Worm (Caenorhabditis elegans): ENCODE results near the gene somi-1.

somi-1 gene

ce11 chrV:13380178-13380577 lies 11.0 kb downstream of the somi-1 start, which contains the start of gene ifbp-1:
ifbp-1 (minus strand) TSS chrV:13380262.
- TF ChIP-seq ztf-11 (tag; optimal IDR thresholded peaks at IDR 0.05) (no peak), snpc-4 (tag; optimal IDR thresholded peaks at IDR 0.05) (no peak), ZK546.5 (tag; optimal IDR thresholded peaks at IDR 0.05) (no peak), ztf-4 (tag; optimal IDR thresholded peaks at IDR 0.05) (peak; percentile 52), nhr-11 (tag; optimal IDR thresholded peaks at IDR 0.05) (no peak), zag-1 (tag; optimal IDR thresholded peaks at IDR 0.05) (no peak), mbf-1 (tag; optimal IDR thresholded peaks at IDR 0.05) (no peak), skn-1 (tag; optimal IDR thresholded peaks at IDR 0.05) (no peak), Y55F3AM.14 (GFP tag; optimal IDR thresholded peaks at IDR 0.05) (peak; percentile 0), ceh-16 (tag; optimal IDR thresholded peaks at IDR 0.05) (peak; percentile 68), sma-3 (GFP tag; optimal IDR thresholded peaks at IDR 0.05) (peak; percentile 84), sma-9 (GFP tag; optimal IDR thresholded peaks at IDR 0.05) (peak; percentile 90), sma-9 (tag; optimal IDR thresholded peaks at IDR 0.05) (no peak), aly-2 (tag; optimal IDR thresholded peaks at IDR 0.05) (no peak), alr-1 (tag; optimal IDR thresholded peaks at IDR 0.05) (no peak), mdl-1 (tag; optimal IDR thresholded peaks at IDR 0.05) (peak; percentile 36 to 59), nhr-12 (tag; optimal IDR thresholded peaks at IDR 0.05) (no peak), nhr-237 (tag; optimal IDR thresholded peaks at IDR 0.05) (no peak), nhr-25 (tag; optimal IDR thresholded peaks at IDR 0.05) (peak; percentile 98), nhr-21 (tag; optimal IDR thresholded peaks at IDR 0.05) (peak; percentile 71), elt-3 (tag; optimal IDR thresholded peaks at IDR 0.05) (no peak), unc-39 (tag; optimal IDR thresholded peaks at IDR 0.05) (no peak), C34F6.9 (tag; optimal IDR thresholded peaks at IDR 0.05) (no peak), lin-39 (tag; optimal IDR thresholded peaks at IDR 0.05) (no peak), lsy-2 (tag; optimal IDR thresholded peaks at IDR 0.05) (peak in 1 of 2 experiments; percentile 28), R02D3.7 (tag; optimal IDR thresholded peaks at IDR 0.05) (no peak), nhr-77 (tag; optimal IDR thresholded peaks at IDR 0.05) (no peak), mab-5 (tag; optimal IDR thresholded peaks at IDR 0.05) (no peak), nhr-6 (tag; optimal IDR thresholded peaks at IDR 0.05) (no peak), ceh-82 (tag; optimal IDR thresholded peaks at IDR 0.05) (no peak), blmp-1 (tag; optimal IDR thresholded peaks at IDR 0.05; ENCODE audit: insufficient read depth) (peak; percentile 77), F13H6.1 (tag; optimal IDR thresholded peaks at IDR 0.05) (peak; percentile 36), peb-1 (tag; optimal IDR thresholded peaks at IDR 0.05) (no peak), ztf-1 (GFP tag; conservative IDR thresholded peaks at IDR 0.05) (no peak), nhr-23 (tag; optimal IDR thresholded peaks at IDR 0.05) (no peak), dmd-4 (tag; optimal IDR thresholded peaks at IDR 0.05) (no peak), nhr-10 (tag; optimal IDR thresholded peaks at IDR 0.05) (no peak), unc-55 (GFP tag; optimal IDR thresholded peaks at IDR 0.05) (no peak), gmeb-1 (tag; optimal IDR thresholded peaks at IDR 0.05) (peak; percentile 67), lin-13 (GFP tag; optimal IDR thresholded peaks at IDR 0.05) (peak; percentile 25), crh-2 (tag; optimal IDR thresholded peaks at IDR 0.05) (peak; percentile 73), fos-1 (tag; optimal IDR thresholded peaks at IDR 0.05) (peak; percentile 45), elt-1 (tag; optimal IDR thresholded peaks at IDR 0.05) (no peak), lin-11 (tag; optimal IDR thresholded peaks at IDR 0.05) (no peak), ama-1 (optimal IDR thresholded peaks at IDR 0.05) (no peak), sem-4 (tag; optimal IDR thresholded peaks at IDR 0.05) (peak; percentile 31), nhr-129 (tag; optimal IDR thresholded peaks at IDR 0.05) (peak; percentile 65), egl-27 (tag; optimal IDR thresholded peaks at IDR 0.05) (peak; percentile 89), unc-62 (GFP tag; optimal IDR thresholded peaks at IDR 0.05) (no peak)

All from whole organism, L2 larva.